In the genomic region with DNA sequence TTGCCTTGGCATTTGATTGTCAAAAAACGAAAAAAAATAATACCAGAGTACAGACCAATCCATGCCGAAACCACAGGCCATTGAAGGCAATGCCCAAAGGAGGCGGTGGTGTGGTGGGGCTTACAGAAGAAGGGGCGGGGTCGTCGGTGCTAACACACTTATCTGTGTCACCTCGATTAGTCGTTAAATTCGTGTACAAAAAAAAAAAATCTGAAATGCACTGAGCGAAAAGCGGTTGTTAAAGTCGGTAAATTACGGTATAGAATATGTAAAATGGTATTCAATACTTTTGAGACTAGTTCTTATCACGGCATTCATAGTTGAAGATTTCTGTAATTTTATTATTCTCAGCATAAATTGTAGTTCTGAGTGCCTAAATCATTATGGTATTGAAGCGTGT, we compare ENCODE assay signal across 3 fruit fly cellular contexts.
TF ChIP-seq lines count a peak whose summit lies in the region.

No protein-coding gene starts in this region.

TF ChIP-seq in whole organism, embryonic, 481 proteins besides CTCF, POLR2A, EP300 and RAD21 (continued from another document and continues in another):
- TF ChIP-seq Gug (GFP tag; IDR thresholded peaks at IDR 0.05; lab: Robert Waterston, UW) (0 out of 4 replicates have a peak, but pooled peaks have one; percentile 10), CG12769 (tag; optimal IDR thresholded peaks at IDR 0.05; lab: Kevin White, UChicago) (peak; percentile 15), dati (GFP tag; IDR thresholded peaks at IDR 0.05; lab: Robert Waterston, UW) (no peak), CG16815 (GFP tag; optimal IDR thresholded peaks at IDR 0.05; lab: Kevin White, UChicago) (no peak), CG17568 (GFP tag; optimal IDR thresholded peaks at IDR 0.05; lab: Kevin White, UChicago) (no peak), CG18262 (tag; optimal IDR thresholded peaks at IDR 0.05; lab: Kevin White, UChicago) (peak; percentile 59), Dfd (GFP tag; optimal IDR thresholded peaks at IDR 0.05; lab: Kevin White, UChicago) (no peak), klu (GFP tag; IDR thresholded peaks at IDR 0.05; lab: Robert Waterston, UW) (no peak), HLHmδ (GFP tag; optimal IDR thresholded peaks at IDR 0.05; lab: Kevin White, UChicago) (no peak), Bgb (GFP tag; IDR thresholded peaks at IDR 0.05; lab: Robert Waterston, UW; ENCODE audit: partially characterized antibody) (no peak; the same call in 1 of the 2 replicates), phol (tag; optimal IDR thresholded peaks at IDR 0.05; lab: Kevin White, UChicago) (peak; percentile 63), Spps (tag; optimal IDR thresholded peaks at IDR 0.05; lab: Kevin White, UChicago) (peak; percentile 21), vnd (GFP tag; IDR thresholded peaks at IDR 0.05; lab: Robert Waterston, UW; ENCODE audit: partially characterized antibody) (no peak), MESR4 (GFP tag; optimal IDR thresholded peaks at IDR 0.05; lab: Kevin White, UChicago) (no peak), CG12071 (GFP tag; optimal IDR thresholded peaks at IDR 0.05; lab: Kevin White, UChicago) (peak; percentile 48), CG14860 (GFP tag; IDR thresholded peaks at IDR 0.05; lab: Robert Waterston, UW; ENCODE audit: partially characterized antibody) (no peak), HHEX (GFP tag; optimal IDR thresholded peaks at IDR 0.05; lab: Kevin White, UChicago) (peak; percentile 53), Dad (GFP tag; optimal IDR thresholded peaks at IDR 0.05; lab: Kevin White, UChicago) (no peak), disco-r (GFP tag; optimal IDR thresholded peaks at IDR 0.05; lab: Kevin White, UChicago) (no peak), Bteb2 (GFP tag; optimal IDR thresholded peaks at IDR 0.05; lab: Kevin White, UChicago) (no peak), ftz-f1 (GFP tag; optimal IDR thresholded peaks at IDR 0.05; lab: Kevin White, UChicago) (peak; percentile 71), pros (GFP tag; optimal IDR thresholded peaks at IDR 0.05; lab: Kevin White, UChicago) (no peak), mam (GFP tag; optimal IDR thresholded peaks at IDR 0.05; lab: Kevin White, UChicago) (no peak), CG17361 (GFP tag; IDR thresholded peaks at IDR 0.05; lab: Robert Waterston, UW) (peak; percentile 60), ase (GFP tag; IDR thresholded peaks at IDR 0.05; lab: Robert Waterston, UW) (peak; percentile 66; the same call in 2 of the 3 replicates), mld (GFP tag; IDR thresholded peaks at IDR 0.05; lab: Robert Waterston, UW; ENCODE audit: partially characterized antibody) (no peak), CrebB (tag; optimal IDR thresholded peaks at IDR 0.05; lab: Kevin White, UChicago) (no peak), CG15073 (GFP tag; optimal IDR thresholded peaks at IDR 0.05; lab: Kevin White, UChicago) (no peak), Lim3 (GFP tag; IDR thresholded peaks at IDR 0.05; lab: Robert Waterston, UW) (0 out of 2 replicates have a peak, but pooled peaks have one; percentile 17), CG18476 (GFP tag; optimal IDR thresholded peaks at IDR 0.05; lab: Kevin White, UChicago) (peak; percentile 44), stwl (tag; optimal IDR thresholded peaks at IDR 0.05; lab: Kevin White, UChicago) (no peak), jumu (GFP tag; optimal IDR thresholded peaks at IDR 0.05; lab: Kevin White, UChicago) (peak; percentile 21), vvl (GFP tag; IDR thresholded peaks at IDR 0.05; lab: Robert Waterston, UW) (peak; percentile 68), tgo (GFP tag; IDR thresholded peaks at IDR 0.05; lab: Robert Waterston, UW) (peak; percentile 73; the same call in 2 of the 3 replicates), kah (GFP tag; optimal IDR thresholded peaks at IDR 0.05; lab: Kevin White, UChicago) (no peak), CG31441 (GFP tag; IDR thresholded peaks at IDR 0.05; lab: Robert Waterston, UW) (peak; percentile 57), CG32772 (GFP tag; IDR thresholded peaks at IDR 0.05; lab: Robert Waterston, UW) (peak; percentile 73), lmd (GFP tag; IDR thresholded peaks at IDR 0.05; lab: Robert Waterston, UW) (peak; percentile 26; the same call in 1 of the 2 replicates), CG18599 (GFP tag; optimal IDR thresholded peaks at IDR 0.05; lab: Kevin White, UChicago) (peak; percentile 60), NK7.1 (GFP tag; optimal IDR thresholded peaks at IDR 0.05; lab: Kevin White, UChicago) (peak; percentile 52), CG2120 (GFP tag; optimal IDR thresholded peaks at IDR 0.05; lab: Kevin White, UChicago) (peak; percentile 38)

TF ChIP-seq in whole organism, prepupa, 60 proteins besides CTCF, POLR2A, EP300 and RAD21 (continued from another document):
- TF ChIP-seq Eip78C (GFP tag; lab: Kevin White, UChicago) (peak; percentile 91), CG32006 (GFP tag; optimal IDR thresholded peaks at IDR 0.05; lab: Kevin White, UChicago) (peak; percentile 5), CG6792 (GFP tag; optimal IDR thresholded peaks at IDR 0.05; lab: Kevin White, UChicago) (peak; percentile 72), CG31627 (GFP tag; optimal IDR thresholded peaks at IDR 0.05; lab: Kevin White, UChicago) (peak; percentile 71), Hr38 (GFP tag; optimal IDR thresholded peaks at IDR 0.05; lab: Kevin White, UChicago) (no peak), Met (GFP tag; optimal IDR thresholded peaks at IDR 0.05; lab: Kevin White, UChicago) (peak; percentile 74), Sox14 (GFP tag; optimal IDR thresholded peaks at IDR 0.05; lab: Kevin White, UChicago) (peak; percentile 47), CG3919 (GFP tag; optimal IDR thresholded peaks at IDR 0.05; lab: Kevin White, UChicago) (peak; percentile 73), fd59A (GFP tag; optimal IDR thresholded peaks at IDR 0.05; lab: Kevin White, UChicago) (peak; percentile 45), CG6276 (GFP tag; optimal IDR thresholded peaks at IDR 0.05; lab: Kevin White, UChicago) (no peak), esn (GFP tag; optimal IDR thresholded peaks at IDR 0.05; lab: Kevin White, UChicago) (peak; percentile 77), CG10669 (GFP tag; optimal IDR thresholded peaks at IDR 0.05; lab: Kevin White, UChicago) (peak; percentile 61), Smox (GFP tag; optimal IDR thresholded peaks at IDR 0.05; lab: Kevin White, UChicago) (peak; percentile 71), Hr4 (GFP tag; optimal IDR thresholded peaks at IDR 0.05; lab: Kevin White, UChicago) (no peak), pdm3 (GFP tag; optimal IDR thresholded peaks at IDR 0.05; lab: Kevin White, UChicago) (peak; percentile 75), CG15336 (GFP tag; IDR thresholded peaks at IDR 0.05; lab: Robert Waterston, UW) (peak; percentile 58), Ets21C (GFP tag; optimal IDR thresholded peaks at IDR 0.05; lab: Kevin White, UChicago) (peak; percentile 36), Lpt (GFP tag; optimal IDR thresholded peaks at IDR 0.05; lab: Kevin White, UChicago) (no peak), eg (GFP tag; IDR thresholded peaks at IDR 0.05; lab: Robert Waterston, UW) (peak; percentile 60; the same call in 2 of the 3 replicates), CG11294 (GFP tag; IDR thresholded peaks at IDR 0.05; lab: Robert Waterston, UW) (0 out of 2 replicates have a peak, but pooled peaks have one; percentile 33), CG6808 (GFP tag; optimal IDR thresholded peaks at IDR 0.05; lab: Kevin White, UChicago) (no peak), salr (GFP tag; optimal IDR thresholded peaks at IDR 0.05; lab: Kevin White, UChicago) (peak in 1 of 2 experiments; percentile 38), Eip75B (GFP tag; optimal IDR thresholded peaks at IDR 0.05; lab: Kevin White, UChicago) (peak; percentile 62), cyc (GFP tag; optimal IDR thresholded peaks at IDR 0.05; lab: Kevin White, UChicago) (peak; percentile 64), Hr39 (GFP tag; optimal IDR thresholded peaks at IDR 0.05; lab: Kevin White, UChicago) (peak; percentile 76), acj6 (GFP tag; optimal IDR thresholded peaks at IDR 0.05; lab: Kevin White, UChicago) (peak; percentile 65), vri (GFP tag; optimal IDR thresholded peaks at IDR 0.05; lab: Kevin White, UChicago) (peak; percentile 42), Eip93F (GFP tag; optimal IDR thresholded peaks at IDR 0.05; lab: Kevin White, UChicago) (no peak), CG1621 (tag; optimal IDR thresholded peaks at IDR 0.05; lab: Kevin White, UChicago) (peak; percentile 31), Blimp-1 (GFP tag; optimal IDR thresholded peaks at IDR 0.05; lab: Kevin White, UChicago) (no peak), CG4318 (GFP tag; optimal IDR thresholded peaks at IDR 0.05; lab: Kevin White, UChicago) (no peak), OdsH (GFP tag; optimal IDR thresholded peaks at IDR 0.05; lab: Kevin White, UChicago) (peak; percentile 66), CG9139 (GFP tag; optimal IDR thresholded peaks at IDR 0.05; lab: Kevin White, UChicago) (no peak), topi (GFP tag; optimal IDR thresholded peaks at IDR 0.05; lab: Kevin White, UChicago) (peak; percentile 78), svp (GFP tag; lab: Kevin White, UChicago) (peak; percentile 69), CG11902 (GFP tag; optimal IDR thresholded peaks at IDR 0.05; lab: Kevin White, UChicago) (peak; percentile 44), net (GFP tag; optimal IDR thresholded peaks at IDR 0.05; lab: Kevin White, UChicago) (peak; percentile 24), CG6854 (GFP tag; optimal IDR thresholded peaks at IDR 0.05; lab: Kevin White, UChicago) (no peak)

TF ChIP-seq in whole organism, wandering third instar larva, 38 proteins besides CTCF, POLR2A, EP300 and RAD21 (continued from another document):
- TF ChIP-seq br (GFP tag; optimal IDR thresholded peaks at IDR 0.05; lab: Kevin White, UChicago) = peak; percentile 38
